Fruit fly (Drosophila melanogaster) whole organism, wandering third instar larva: Measurements from ENCODE around the gene woc.
A peak's percentile ranks its signal among the peaks of the same experiment; 100 is the strongest.

Experiments
- Abd-B ChIP-seq: fragments of >200 bp; optimal IDR thresholded peaks from 2 replicates; lab custom pipeline; 2017; ENCODE audit warnings: missing biosample characterization, missing genetic modification characterization
- CG32264 ChIP-seq: fragments of 200-800 bp; sonication (Bioruptor generic); optimal IDR thresholded peaks from 2 replicates; lab custom pipeline; 2016; ENCODE audit warnings: missing biosample characterization, missing genetic modification characterization
- CG9705 ChIP-seq: fragments of 200-800 bp; sonication (Bioruptor generic); optimal IDR thresholded peaks from 2 replicates; lab custom pipeline; 2018; ENCODE audit warnings: missing biosample characterization, mild to moderate bottlenecking, missing genetic modification characterization
- CrebA ChIP-seq: fragments of 200-800 bp; sonication (Bioruptor generic); optimal IDR thresholded peaks from 2 replicates; lab custom pipeline; 2016; ENCODE audit warnings: missing biosample characterization, mild to moderate bottlenecking, missing genetic modification characterization, borderline replicate concordance
- Dfd ChIP-seq: fragments of >200 bp; optimal IDR thresholded peaks from 2 replicates; lab custom pipeline; 2017; ENCODE audit warnings: missing biosample characterization, missing genetic modification characterization
- Dif ChIP-seq: fragments of 200-275, 200-300 bp; sonication (Bioruptor generic); optimal IDR thresholded peaks from 2 replicates; lab custom pipeline; 2018; ENCODE audit warnings: missing biosample characterization, missing genetic modification characterization; ENCODE audit not compliant: partially characterized antibody
- GATAd ChIP-seq: sonication (Bioruptor generic); optimal IDR thresholded peaks from 2 replicates; lab custom pipeline; 2016; ENCODE audit warnings: missing biosample characterization, missing genetic modification characterization
- HLH106 ChIP-seq: fragments of 200-800 bp; optimal IDR thresholded peaks from 3 replicates; lab custom pipeline; 2019; ENCODE audit warnings: missing biosample characterization, mild to moderate bottlenecking, missing genetic modification characterization, moderate library complexity
- Hnf4 ChIP-seq: fragments of 200-800 bp; sonication (Bioruptor generic); optimal IDR thresholded peaks from 2 replicates; lab custom pipeline; 2016; ENCODE audit warnings: missing biosample characterization, mild to moderate bottlenecking, missing genetic modification characterization
- Hr78 ChIP-seq: fragments of >200 bp; optimal IDR thresholded peaks from 2 replicates; lab custom pipeline; 2017; ENCODE audit warnings: missing biosample characterization, missing genetic modification characterization
- Hr83 ChIP-seq: fragments of 200-300 bp; sonication (Bioruptor generic); optimal IDR thresholded peaks from 2 replicates; lab custom pipeline; 2016; ENCODE audit warnings: missing biosample characterization, mild to moderate bottlenecking, missing genetic modification characterization, moderate library complexity; ENCODE audit not compliant: poor library complexity, severe bottlenecking
- Mio ChIP-seq: sonication (Bioruptor generic); optimal IDR thresholded peaks from 2 replicates; lab custom pipeline; 2016; ENCODE audit warnings: missing biosample characterization, missing genetic modification characterization
- Myc ChIP-seq: fragments of >200 bp; optimal IDR thresholded peaks from 2 replicates; lab custom pipeline; 2017
- N ChIP-seq: fragments of >200 bp; optimal IDR thresholded peaks from 2 replicates; lab custom pipeline; 2018; ENCODE audit warnings: missing biosample characterization, missing external identifiers, missing genetic modification characterization
- OdsH ChIP-seq: fragments of 200-800 bp; sonication (Bioruptor generic); optimal IDR thresholded peaks from 2 replicates; lab custom pipeline; 2016; ENCODE audit warnings: missing biosample characterization, mild to moderate bottlenecking, missing genetic modification characterization
- Rel ChIP-seq, 2 experiments: fragments of 200-800 bp; sonication (Bioruptor generic) in 1 of 2; optimal IDR thresholded peaks; 2 replicates in 1 of 2; 3 replicates in 1 of 2; lab custom pipeline; 2016 to 2019; ENCODE audit warnings: mild to moderate bottlenecking in 2 of 2, missing biosample characterization in 2 of 2, missing genetic modification characterization in 2 of 2, moderate library complexity in 1 of 2
- Sp1 ChIP-seq: fragments of 200-800 bp; sonication (Bioruptor generic); optimal IDR thresholded peaks from 3 replicates; lab custom pipeline; 2019; ENCODE audit warnings: missing biosample characterization, mild to moderate bottlenecking, missing genetic modification characterization, moderate library complexity
- Vsx2 ChIP-seq: fragments of 200-300, 225-300 bp; sonication (Bioruptor generic); optimal IDR thresholded peaks from 2 replicates; lab custom pipeline; 2018; ENCODE audit warnings: missing biosample characterization, missing genetic modification characterization; ENCODE audit not compliant: partially characterized antibody
- br ChIP-seq: fragments of 200-800 bp; sonication (Bioruptor generic); optimal IDR thresholded peaks from 2 replicates; lab custom pipeline; 2016; ENCODE audit warnings: missing biosample characterization, missing genetic modification characterization
- brk ChIP-seq: fragments of 200-800 bp; sonication (Bioruptor generic); optimal IDR thresholded peaks from 2 replicates; lab custom pipeline; 2016; ENCODE audit warnings: missing biosample characterization, mild to moderate bottlenecking, missing genetic modification characterization
- dl ChIP-seq, 2 experiments: fragments of 175-275, 200-275 bp in 1 of 2; fragments of 200-275 bp in 1 of 2; sonication (Bioruptor generic); optimal IDR thresholded peaks; lab custom pipeline; 2018; ENCODE audit warnings: mild to moderate bottlenecking in 2 of 2, missing biosample characterization in 2 of 2, missing genetic modification characterization in 2 of 2, moderate library complexity in 2 of 2; ENCODE audit not compliant: partially characterized antibody in 2 of 2, insufficient read depth in 1 of 2
- dmrt93B ChIP-seq: fragments of 200-800 bp; sonication (Bioruptor generic); optimal IDR thresholded peaks from 2 replicates; lab custom pipeline; 2018; ENCODE audit warnings: missing biosample characterization, mild to moderate bottlenecking, missing genetic modification characterization
- dsf ChIP-seq: sonication (Bioruptor generic); optimal IDR thresholded peaks from 2 replicates; lab custom pipeline; 2016; ENCODE audit warnings: missing biosample characterization, missing genetic modification characterization, borderline replicate concordance
- ey ChIP-seq: fragments of 200-800 bp; sonication (Bioruptor generic); optimal IDR thresholded peaks from 2 replicates; lab custom pipeline; 2016; ENCODE audit warnings: missing biosample characterization, missing genetic modification characterization
- foxo ChIP-seq, 2 experiments: fragments of 200-800 bp; sonication (Bioruptor generic); optimal IDR thresholded peaks; 2 replicates in 1 of 2; 3 replicates in 1 of 2; lab custom pipeline; 2016 to 2017; ENCODE audit warnings: missing biosample characterization in 2 of 2, missing genetic modification characterization in 2 of 2
- fru ChIP-seq: fragments of 200-800 bp; sonication (Bioruptor generic); optimal IDR thresholded peaks from 3 replicates; lab custom pipeline; 2016; ENCODE audit warnings: missing biosample characterization, mild to moderate bottlenecking, missing genetic modification characterization
- h ChIP-seq: fragments of 200-800 bp; sonication (Bioruptor generic); optimal IDR thresholded peaks from 3 replicates; lab custom pipeline; 2016; ENCODE audit warnings: missing biosample characterization, mild to moderate bottlenecking, missing genetic modification characterization
- jim ChIP-seq: fragments of 175-275, 200-325 bp; sonication (Bioruptor generic); optimal IDR thresholded peaks from 2 replicates; lab custom pipeline; 2016; ENCODE audit warnings: missing biosample characterization, mild to moderate bottlenecking, missing genetic modification characterization
- lola ChIP-seq: fragments of >200 bp; optimal IDR thresholded peaks from 2 replicates; lab custom pipeline; 2017; ENCODE audit warnings: missing biosample characterization, missing genetic modification characterization
- pan ChIP-seq: fragments of >200 bp; optimal IDR thresholded peaks from 2 replicates; lab custom pipeline; 2017
- psq ChIP-seq: fragments of 200-800 bp; sonication (Bioruptor generic); optimal IDR thresholded peaks from 3 replicates; lab custom pipeline; 2017; ENCODE audit warnings: missing biosample characterization, mild to moderate bottlenecking, missing genetic modification characterization, moderate library complexity
- rgr ChIP-seq: fragments of 200-800 bp; sonication (Bioruptor generic); optimal IDR thresholded peaks from 3 replicates; lab custom pipeline; 2016; ENCODE audit warnings: missing biosample characterization, mild to moderate bottlenecking, missing genetic modification characterization
- sage ChIP-seq: fragments of 200-800 bp; sonication (Bioruptor generic); optimal IDR thresholded peaks from 2 replicates; lab custom pipeline; 2016; ENCODE audit warnings: missing biosample characterization, mild to moderate bottlenecking, missing genetic modification characterization
- sv ChIP-seq: fragments of 200-800 bp; sonication (Bioruptor generic); optimal IDR thresholded peaks from 3 replicates; lab custom pipeline; 2016; ENCODE audit warnings: missing biosample characterization, missing genetic modification characterization
- tai ChIP-seq: sonication (Bioruptor generic); optimal IDR thresholded peaks from 2 replicates; lab custom pipeline; 2016; ENCODE audit warnings: missing biosample characterization, missing genetic modification characterization
- woc ChIP-seq: sonication (Bioruptor generic); optimal IDR thresholded peaks from 2 replicates; lab custom pipeline; 2016; ENCODE audit warnings: missing biosample characterization, mild to moderate bottlenecking, missing genetic modification characterization

woc gene

DNA sequence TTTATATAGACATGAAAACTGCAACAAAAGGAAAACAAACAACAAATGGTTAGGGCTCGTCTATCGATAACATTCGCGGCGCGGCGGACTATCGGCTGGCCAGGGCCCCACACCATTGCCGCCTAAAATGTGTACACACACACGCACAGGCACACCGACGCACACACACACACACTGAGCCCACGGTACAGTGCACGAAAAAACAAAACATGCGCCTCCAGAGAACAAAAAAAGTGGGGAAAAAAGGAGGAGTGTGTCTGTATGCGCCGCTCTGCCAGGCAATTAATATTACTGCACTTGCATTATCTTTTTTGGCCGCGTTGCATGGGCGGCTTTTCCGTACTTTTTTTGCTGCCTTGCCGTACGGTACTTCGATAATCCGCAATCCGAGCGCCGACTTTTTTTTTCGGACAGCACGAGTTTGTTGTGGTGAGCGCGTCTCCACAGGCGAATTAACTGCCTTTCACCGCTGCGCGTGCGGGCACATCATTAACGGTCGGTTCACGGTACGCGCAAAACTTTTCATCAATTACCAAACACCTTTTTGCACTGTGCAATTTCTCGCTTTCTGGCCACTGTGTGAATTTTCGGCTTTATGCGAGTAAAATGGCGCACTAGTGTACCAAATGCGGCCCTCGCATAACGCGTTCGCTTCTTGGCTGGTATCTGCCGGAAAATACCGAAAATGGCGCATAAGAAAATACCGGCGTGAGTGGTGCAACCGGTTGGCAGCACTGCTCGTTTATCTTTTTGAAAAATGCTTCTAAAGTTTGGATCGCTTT, at the start of gene woc:
Gene woc, minus strand, starts transcription at position 622 of the 782 bp plus-strand sequence.
- peak; percentile 39 for TF ChIP-seq sv (GFP tag; lab: Kevin White, UChicago)
- no peak for TF ChIP-seq pan (lab: Kevin White, UChicago)
- TF ChIP-seq jim (GFP tag; lab: Kevin White, UChicago): peak; percentile 97
- TF ChIP-seq Hr78 (GFP tag; lab: Kevin White, UChicago): no peak
- peak; percentile 64 for TF ChIP-seq N
- no peak for TF ChIP-seq dsf (GFP tag; lab: Kevin White, UChicago)
- TF ChIP-seq Myc: no peak
- TF ChIP-seq CG32264 (GFP tag; lab: Kevin White, UChicago): no peak
- TF ChIP-seq fru: peak; percentile 80
- TF ChIP-seq rgr (GFP tag; lab: Kevin White, UChicago): peak; percentile 53
- peak; percentile 80 for TF ChIP-seq h
- peak; percentile 76 for TF ChIP-seq Hr83 (GFP tag; lab: Kevin White, UChicago)
- TF ChIP-seq Rel (GFP tag; optimal IDR thresholded peaks at IDR 0.05; lab: Kevin White, UChicago): no peak
- TF ChIP-seq Rel (tag; optimal IDR thresholded peaks at IDR 0.05; lab: Kevin White, UChicago): peak; percentile 72
- no peak for TF ChIP-seq GATAd (GFP tag; lab: Kevin White, UChicago)
- peak in 1 of 2 experiments; percentile 79 for TF ChIP-seq foxo (GFP tag; optimal IDR thresholded peaks at IDR 0.05; lab: Kevin White, UChicago)
- peak; percentile 78 for TF ChIP-seq ey
- peak; percentile 68 for TF ChIP-seq br (GFP tag; lab: Kevin White, UChicago)
- TF ChIP-seq Sp1: peak; percentile 64
- TF ChIP-seq OdsH (GFP tag; lab: Kevin White, UChicago): peak; percentile 71
- TF ChIP-seq psq: peak; percentile 74

DNA sequence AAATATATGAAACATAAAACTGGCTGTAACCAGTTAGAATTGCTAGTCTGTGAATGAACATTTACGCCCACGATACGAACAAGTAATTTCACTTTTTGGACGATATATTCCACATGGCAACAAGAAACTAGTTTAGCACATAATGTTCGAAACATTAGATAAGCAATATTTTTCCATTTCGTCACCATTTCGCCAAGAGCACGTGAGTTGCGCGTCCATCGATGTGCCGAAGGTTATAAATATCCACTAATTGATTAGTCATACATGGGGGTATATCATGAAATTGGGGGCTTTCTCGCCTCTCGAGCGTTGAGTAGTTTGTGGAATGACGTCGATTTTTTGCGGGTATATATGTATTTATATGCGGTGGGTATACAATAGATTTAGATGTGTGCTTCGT, 30.3 kb upstream of the woc start:
- TF ChIP-seq Rel (GFP tag; optimal IDR thresholded peaks at IDR 0.05; lab: Kevin White, UChicago) (no peak), Rel (tag; optimal IDR thresholded peaks at IDR 0.05; lab: Kevin White, UChicago) (no peak), ey (no peak), psq (no peak), Sp1 (no peak), Myc (no peak), rgr (GFP tag; lab: Kevin White, UChicago) (no peak)

DNA sequence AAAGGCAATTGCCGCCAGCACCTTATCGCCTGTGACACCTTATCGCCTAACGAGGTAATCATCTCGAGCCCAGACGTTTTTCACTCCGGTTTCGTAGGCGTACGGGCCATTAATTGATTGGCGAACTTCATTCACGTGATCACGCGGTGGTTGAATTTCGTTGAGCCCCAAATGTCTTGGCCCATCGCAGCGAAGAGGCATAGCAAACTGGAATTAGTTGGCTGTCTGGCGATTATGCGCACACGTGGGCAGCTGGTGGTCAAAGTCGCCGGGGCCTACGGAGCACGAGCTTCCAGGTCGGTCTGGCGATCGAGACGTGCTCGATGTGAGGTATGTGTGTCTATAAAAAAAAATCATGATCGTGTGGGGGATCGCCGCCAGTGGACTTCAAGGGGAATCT, 29.2 kb upstream of the woc start:
- TF ChIP-seq Myc (no peak), pan (lab: Kevin White, UChicago) (no peak), CG32264 (GFP tag; lab: Kevin White, UChicago) (no peak), Dfd (GFP tag; lab: Kevin White, UChicago) (no peak), CrebA (GFP tag; lab: Kevin White, UChicago) (no peak), dmrt93B (no peak), Hr83 (GFP tag; lab: Kevin White, UChicago) (no peak), psq (no peak), ey (no peak), HLH106 (tag; lab: Kevin White, UChicago) (no peak)

DNA sequence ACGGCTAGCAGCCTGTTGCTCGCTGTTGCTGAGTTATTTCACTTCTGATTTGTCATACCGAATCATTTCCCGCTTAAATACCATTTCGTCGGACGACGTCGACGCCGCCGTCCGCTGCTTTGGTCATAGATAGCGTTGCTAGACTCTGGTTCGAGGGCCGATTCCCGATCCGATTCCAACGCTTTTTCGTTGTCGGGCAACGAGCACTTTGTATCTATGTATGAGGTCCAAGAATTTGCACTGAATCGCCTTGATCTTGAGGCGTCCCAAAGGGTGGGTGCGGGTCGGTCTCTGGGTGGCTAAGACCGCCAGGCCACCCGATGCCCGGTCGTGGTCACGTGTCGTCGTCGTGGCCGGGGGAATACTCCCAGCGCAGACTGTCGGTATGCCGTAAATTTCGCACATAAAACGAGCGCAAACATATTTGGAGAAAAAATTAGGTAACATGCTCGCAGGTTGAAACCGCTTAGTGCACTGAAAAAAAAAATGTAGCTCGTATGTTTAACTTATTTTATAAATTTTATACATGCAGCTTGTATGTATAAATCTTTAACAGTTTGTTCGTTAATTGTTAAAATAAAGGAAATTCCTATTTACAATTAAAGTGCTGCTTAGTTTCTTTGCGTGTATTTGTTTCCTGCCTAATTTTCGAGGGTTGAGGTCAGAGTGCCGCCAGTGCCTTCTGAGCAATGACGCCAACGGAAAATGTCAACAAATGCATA, 28.5 kb upstream of the woc start, which contains the start of gene CG3348:
Gene CG3348, minus strand, starts transcription at position 51 of the 722 bp plus-strand sequence.
- TF ChIP-seq GATAd (GFP tag; lab: Kevin White, UChicago): no peak
- TF ChIP-seq ey: peak; percentile 71
- no peak for TF ChIP-seq dl (GFP tag; optimal IDR thresholded peaks at IDR 0.05; lab: Kevin White, UChicago; ENCODE audit: insufficient read depth in 1 of 2, partially characterized antibody in 2 of 2)
- TF ChIP-seq fru: peak; percentile 73
- TF ChIP-seq tai (GFP tag; lab: Kevin White, UChicago): no peak
- TF ChIP-seq br (GFP tag; lab: Kevin White, UChicago): peak; percentile 46
- TF ChIP-seq woc: peak; percentile 15
- TF ChIP-seq jim (GFP tag; lab: Kevin White, UChicago): no peak
- TF ChIP-seq CG9705 (GFP tag; lab: Kevin White, UChicago): no peak
- peak; percentile 36 for TF ChIP-seq Hr83 (GFP tag; lab: Kevin White, UChicago)
- peak; percentile 9 for TF ChIP-seq dmrt93B
- no peak for TF ChIP-seq N
- TF ChIP-seq Mio: no peak
- no peak for TF ChIP-seq brk
- TF ChIP-seq Vsx2 (GFP tag; lab: Kevin White, UChicago): no peak
- no peak for TF ChIP-seq dsf (GFP tag; lab: Kevin White, UChicago)
- no peak for TF ChIP-seq CrebA (GFP tag; lab: Kevin White, UChicago)
- no peak for TF ChIP-seq Myc
- TF ChIP-seq CG32264 (GFP tag; lab: Kevin White, UChicago): peak; percentile 50
- peak; percentile 50 for TF ChIP-seq sv (GFP tag; lab: Kevin White, UChicago)
- no peak for TF ChIP-seq Rel (GFP tag; optimal IDR thresholded peaks at IDR 0.05; lab: Kevin White, UChicago)
- TF ChIP-seq Rel (tag; optimal IDR thresholded peaks at IDR 0.05; lab: Kevin White, UChicago): peak; percentile 8
- peak in 1 of 2 experiments; percentile 78 for TF ChIP-seq foxo (GFP tag; optimal IDR thresholded peaks at IDR 0.05; lab: Kevin White, UChicago)
- no peak for TF ChIP-seq lola (GFP tag; lab: Kevin White, UChicago)
- peak; percentile 69 for TF ChIP-seq Hnf4 (GFP tag; lab: Kevin White, UChicago)
- no peak for TF ChIP-seq Dif (GFP tag; lab: Kevin White, UChicago)
- TF ChIP-seq psq: peak; percentile 49
- TF ChIP-seq Sp1: peak; percentile 65
- TF ChIP-seq sage: no peak
- TF ChIP-seq rgr (GFP tag; lab: Kevin White, UChicago): peak; percentile 78
- no peak for TF ChIP-seq Abd-B (GFP tag; lab: Kevin White, UChicago)
- no peak for TF ChIP-seq Hr78 (GFP tag; lab: Kevin White, UChicago)
- peak; percentile 24 for TF ChIP-seq HLH106 (tag; lab: Kevin White, UChicago)
